Fruit fly (Drosophila melanogaster) whole organism, prepupa: ENCODE measurements around the gene GatB.

ENCODE experiments used
- Blimp-1 ChIP-seq: fragments of 200-800 bp; sonication (Bioruptor generic); optimal IDR thresholded peaks from 3 replicates; lab custom pipeline; 2017; ENCODE audit warnings: missing biosample characterization, missing genetic modification characterization, mild to moderate bottlenecking, moderate library complexity, missing genetic modification reagents
- CG10631 ChIP-seq: fragments of 200-800 bp; sonication (Bioruptor generic); optimal IDR thresholded peaks from 2 replicates; lab custom pipeline; 2016; ENCODE audit warnings: missing biosample characterization, missing genetic modification characterization
- CG11294 ChIP-seq: fragments of 200-800 bp; sonication (Bioruptor generic); IDR thresholded peaks from 2 replicates; pipeline ENCODE4 v1.3.6; 2022; ENCODE audit warnings: missing biosample characterization, missing genetic modification characterization
- CG15336 ChIP-seq: fragments of 200-800 bp; sonication (Bioruptor generic); IDR thresholded peaks from 2 replicates; pipeline ENCODE4 v1.3.6; 2022; ENCODE audit warnings: missing biosample characterization, missing genetic modification characterization
- CG1621 ChIP-seq: fragments of 200-800 bp; sonication (Bioruptor generic); optimal IDR thresholded peaks from 3 replicates; lab custom pipeline; 2018; ENCODE audit warnings: missing biosample characterization, mild to moderate bottlenecking, missing genetic modification characterization
- CG3032 ChIP-seq: fragments of 200-800 bp; optimal IDR thresholded peaks from 2 replicates; lab custom pipeline; 2019; ENCODE audit warnings: missing biosample characterization, mild to moderate bottlenecking, missing genetic modification characterization, moderate library complexity
- CG32006 ChIP-seq: fragments of 200-800 bp; sonication (Bioruptor generic); optimal IDR thresholded peaks from 3 replicates; lab custom pipeline; 2017; ENCODE audit warnings: missing biosample characterization, mild to moderate bottlenecking, missing genetic modification characterization
- CG34406 ChIP-seq: fragments of 200-800 bp; sonication (Bioruptor generic); optimal IDR thresholded peaks from 3 replicates; lab custom pipeline; 2016; ENCODE audit warnings: missing biosample characterization, missing genetic modification characterization
- CG3919 ChIP-seq: fragments of 200-800 bp; sonication (Bioruptor generic); optimal IDR thresholded peaks from 3 replicates; lab custom pipeline; 2016; ENCODE audit warnings: missing biosample characterization, missing genetic modification characterization
- CG4318 ChIP-seq: fragments of 200-800 bp; sonication (Bioruptor generic); optimal IDR thresholded peaks from 3 replicates; lab custom pipeline; 2017; ENCODE audit warnings: missing biosample characterization, mild to moderate bottlenecking, missing genetic modification characterization
- CG6163 ChIP-seq: fragments of 200-800 bp; sonication (Bioruptor generic); IDR thresholded peaks from 3 replicates; pipeline ENCODE4 v1.3.6; 2022; ENCODE audit warnings: missing biosample characterization, missing genetic modification characterization
- CG6276 ChIP-seq: fragments of 200-800 bp; sonication (Bioruptor generic); optimal IDR thresholded peaks from 2 replicates; lab custom pipeline; 2017; ENCODE audit warnings: missing biosample characterization, mild to moderate bottlenecking, missing genetic modification characterization
- CG6792 ChIP-seq: fragments of 200-800 bp; sonication (Bioruptor generic); optimal IDR thresholded peaks from 3 replicates; lab custom pipeline; 2016; ENCODE audit warnings: missing biosample characterization, missing genetic modification characterization
- CG6854 ChIP-seq: fragments of 200-800 bp; sonication (Bioruptor generic); optimal IDR thresholded peaks from 2 replicates; lab custom pipeline; 2017; ENCODE audit warnings: missing biosample characterization, mild to moderate bottlenecking, missing genetic modification characterization
- CG7368 ChIP-seq: fragments of 200-800 bp; sonication (Bioruptor generic); optimal IDR thresholded peaks from 3 replicates; lab custom pipeline; 2016; ENCODE audit warnings: missing biosample characterization, missing genetic modification characterization
- CG8119 ChIP-seq: fragments of 200-800 bp; sonication (Bioruptor generic); IDR thresholded peaks from 3 replicates; pipeline ENCODE4 v1.3.6; 2022; ENCODE audit warnings: missing biosample characterization, missing genetic modification characterization
- CG8319 ChIP-seq: fragments of 200-800 bp; sonication (Bioruptor generic); optimal IDR thresholded peaks from 3 replicates; lab custom pipeline; 2016; ENCODE audit warnings: missing biosample characterization, missing genetic modification characterization
- CG8632 ChIP-seq: fragments of 200-800 bp; sonication (Bioruptor generic); optimal IDR thresholded peaks from 3 replicates; lab custom pipeline; 2016; ENCODE audit warnings: missing biosample characterization, missing genetic modification characterization
- CG9139 ChIP-seq: fragments of 200-800 bp; sonication (Bioruptor generic); optimal IDR thresholded peaks from 3 replicates; lab custom pipeline; 2017; ENCODE audit warnings: missing biosample characterization, mild to moderate bottlenecking, missing genetic modification characterization
- Eip75B ChIP-seq: fragments of 200-800 bp; sonication (Bioruptor generic); optimal IDR thresholded peaks from 3 replicates; lab custom pipeline; 2016; ENCODE audit warnings: missing biosample characterization, missing genetic modification characterization
- Eip93F ChIP-seq: fragments of 200-800 bp; sonication (Bioruptor generic); optimal IDR thresholded peaks from 2 replicates; lab custom pipeline; 2016; ENCODE audit warnings: missing biosample characterization, mild to moderate bottlenecking, missing genetic modification characterization
- Ets21C ChIP-seq: fragments of 200-800 bp; sonication (Bioruptor generic); optimal IDR thresholded peaks from 3 replicates; lab custom pipeline; 2016; ENCODE audit warnings: missing biosample characterization, missing genetic modification characterization
- Ets96B ChIP-seq: fragments of 200-800 bp; optimal IDR thresholded peaks from 2 replicates; lab custom pipeline; 2019; ENCODE audit warnings: missing biosample characterization, mild to moderate bottlenecking, missing genetic modification characterization, moderate library complexity
- Gug ChIP-seq: fragments of 200-800 bp; sonication (Bioruptor generic); IDR thresholded peaks from 2 replicates; pipeline ENCODE4 v1.3.6; 2022; ENCODE audit warnings: missing biosample characterization, missing genetic modification characterization
- Hr38 ChIP-seq: sonication (Bioruptor generic); optimal IDR thresholded peaks from 2 replicates; lab custom pipeline; 2016; ENCODE audit warnings: missing biosample characterization, missing genetic modification characterization
- Hr4 ChIP-seq: fragments of 200-800 bp; sonication (Bioruptor generic); optimal IDR thresholded peaks from 3 replicates; lab custom pipeline; 2016; ENCODE audit warnings: missing biosample characterization, missing genetic modification characterization
- Lpt ChIP-seq: fragments of 200-800 bp; sonication (Bioruptor generic); optimal IDR thresholded peaks from 3 replicates; lab custom pipeline; 2016; ENCODE audit warnings: missing biosample characterization, missing genetic modification characterization
- OdsH ChIP-seq: fragments of 200-800 bp; sonication (Bioruptor generic); optimal IDR thresholded peaks from 3 replicates; lab custom pipeline; 2016; ENCODE audit warnings: missing biosample characterization, missing genetic modification characterization
- Smox ChIP-seq: fragments of 200-800 bp; sonication (Bioruptor generic); optimal IDR thresholded peaks from 3 replicates; lab custom pipeline; 2016; ENCODE audit warnings: missing biosample characterization, missing genetic modification characterization
- Sox102F ChIP-seq: fragments of 200-800 bp; sonication (Bioruptor generic); optimal IDR thresholded peaks from 2 replicates; lab custom pipeline; 2016; ENCODE audit warnings: missing biosample characterization, mild to moderate bottlenecking, missing genetic modification characterization
- Sox14 ChIP-seq: fragments of 200-800 bp; sonication (Bioruptor generic); optimal IDR thresholded peaks from 3 replicates; lab custom pipeline; 2016; ENCODE audit warnings: missing biosample characterization, missing genetic modification characterization
- Sox15 ChIP-seq: fragments of 200-800 bp; sonication (Bioruptor generic); optimal IDR thresholded peaks from 3 replicates; lab custom pipeline; 2016; ENCODE audit warnings: missing biosample characterization, missing genetic modification characterization
- achi ChIP-seq: fragments of 200-800 bp; sonication (Bioruptor generic); optimal IDR thresholded peaks from 3 replicates; lab custom pipeline; 2016; ENCODE audit warnings: missing biosample characterization, missing genetic modification characterization
- acj6 ChIP-seq: fragments of 200-800 bp; sonication (Bioruptor generic); optimal IDR thresholded peaks from 3 replicates; lab custom pipeline; 2016; ENCODE audit warnings: missing biosample characterization, missing genetic modification characterization
- cyc ChIP-seq: fragments of 200-800 bp; sonication (Bioruptor generic); optimal IDR thresholded peaks from 3 replicates; lab custom pipeline; 2016; ENCODE audit warnings: missing biosample characterization, missing genetic modification characterization
- dac ChIP-seq: fragments of 200-800 bp; sonication (Bioruptor generic); optimal IDR thresholded peaks from 2 replicates; lab custom pipeline; 2017; ENCODE audit warnings: missing biosample characterization, mild to moderate bottlenecking, missing genetic modification characterization
- dsx ChIP-seq: fragments of 200-800 bp; optimal IDR thresholded peaks from 3 replicates; lab custom pipeline; 2019; ENCODE audit warnings: missing biosample characterization, mild to moderate bottlenecking, missing genetic modification characterization, moderate library complexity; ENCODE audit not compliant: poor library complexity, severe bottlenecking
- esn ChIP-seq: fragments of 200-800 bp; sonication (Bioruptor generic); optimal IDR thresholded peaks from 2 replicates; lab custom pipeline; 2016; ENCODE audit warnings: missing biosample characterization, mild to moderate bottlenecking, missing genetic modification characterization, moderate library complexity
- fd59A ChIP-seq: fragments of 200-800 bp; sonication (Bioruptor generic); optimal IDR thresholded peaks from 2 replicates; lab custom pipeline; 2017; ENCODE audit warnings: missing biosample characterization, mild to moderate bottlenecking, missing genetic modification characterization, missing genetic modification reagents
- fd85E ChIP-seq: fragments of 200-800 bp; sonication (Bioruptor generic); optimal IDR thresholded peaks from 3 replicates; lab custom pipeline; 2016; ENCODE audit warnings: missing biosample characterization, missing genetic modification characterization
- fkh ChIP-seq: fragments of 200-800 bp; sonication (Bioruptor generic); optimal IDR thresholded peaks from 3 replicates; lab custom pipeline; 2017; ENCODE audit warnings: missing biosample characterization, mild to moderate bottlenecking, missing genetic modification characterization, moderate library complexity
- lz ChIP-seq: fragments of 200-800 bp; sonication (Bioruptor generic); optimal IDR thresholded peaks from 3 replicates; lab custom pipeline; 2016; ENCODE audit warnings: missing biosample characterization, missing genetic modification characterization
- net ChIP-seq: fragments of 200-800 bp; sonication (Bioruptor generic); optimal IDR thresholded peaks from 3 replicates; lab custom pipeline; 2016; ENCODE audit warnings: missing biosample characterization, missing genetic modification characterization
- pdm3 ChIP-seq: fragments of 200-800 bp; sonication (Bioruptor generic); optimal IDR thresholded peaks from 3 replicates; lab custom pipeline; 2016; ENCODE audit warnings: missing biosample characterization, missing genetic modification characterization
- salr ChIP-seq, 2 experiments: fragments of 200-800 bp; sonication (Bioruptor generic); optimal IDR thresholded peaks; 3 replicates each; lab custom pipeline; 2016 to 2018; ENCODE audit warnings: missing biosample characterization in 2 of 2, missing genetic modification characterization in 2 of 2, mild to moderate bottlenecking in 1 of 2
- spab ChIP-seq: fragments of 200-800 bp; sonication (Bioruptor generic); optimal IDR thresholded peaks from 2 replicates; lab custom pipeline; 2017; ENCODE audit warnings: missing biosample characterization, mild to moderate bottlenecking, missing genetic modification characterization, missing genetic modification reagents
- ss ChIP-seq, 2 experiments: fragments of 200-800 bp; sonication (Bioruptor generic); optimal IDR thresholded peaks; 2 replicates in 1 of 2; 3 replicates in 1 of 2; lab custom pipeline; 2017 to 2018; ENCODE audit warnings: mild to moderate bottlenecking in 2 of 2, missing biosample characterization in 2 of 2, missing genetic modification characterization in 2 of 2, moderate library complexity in 1 of 2
- svp ChIP-seq: fragments of 200-800 bp; sonication (Bioruptor generic); peaks from one replicate; lab custom pipeline; 2016; ENCODE audit warnings: missing biosample characterization, missing genetic modification characterization
- vri ChIP-seq: fragments of 200-800 bp; sonication (Bioruptor generic); optimal IDR thresholded peaks from 3 replicates; lab custom pipeline; 2016; ENCODE audit warnings: missing biosample characterization, mild to moderate bottlenecking, missing genetic modification characterization

GatB gene

dm6 chr3R:24144542-24144941 lies 14.5 kb upstream of the GatB start (continued):
- TF ChIP-seq Sox14 (GFP tag; lab: Kevin White, UChicago): peak; percentile 76
- peak; percentile 7 for TF ChIP-seq CG9139
- TF ChIP-seq CG15336: peak; percentile 75
- TF ChIP-seq Hr38: no peak
- TF ChIP-seq cyc (GFP tag; lab: Kevin White, UChicago): peak; percentile 48
- TF ChIP-seq achi (GFP tag; lab: Kevin White, UChicago): peak; percentile 68
- peak; percentile 60 for TF ChIP-seq dsx (GFP tag; lab: Kevin White, UChicago)
- TF ChIP-seq Ets96B (tag; lab: Kevin White, UChicago): peak; percentile 75
- TF ChIP-seq Blimp-1 (GFP tag; lab: Kevin White, UChicago): no peak
- peak; percentile 0 for TF ChIP-seq Smox (GFP tag; lab: Kevin White, UChicago)
- TF ChIP-seq CG8119 (GFP tag; lab: Robert Waterston, UW): peak; percentile 81
- TF ChIP-seq svp (GFP tag; lab: Kevin White, UChicago): peak; percentile 80

dm6 chr3R:24143779-24144178 lies 13.7 kb upstream of the GatB start:
- no peak for TF ChIP-seq CG11294 (GFP tag; lab: Robert Waterston, UW)
- TF ChIP-seq CG32006 (GFP tag; lab: Kevin White, UChicago): peak; percentile 75
- TF ChIP-seq CG34406 (GFP tag; lab: Kevin White, UChicago): peak; percentile 10
- TF ChIP-seq ss (GFP tag; optimal IDR thresholded peaks at IDR 0.05; lab: Kevin White, UChicago): peak; percentile 36 to 52
- TF ChIP-seq svp (GFP tag; lab: Kevin White, UChicago): peak; percentile 79
- TF ChIP-seq salr (GFP tag; optimal IDR thresholded peaks at IDR 0.05; lab: Kevin White, UChicago): peak in 1 of 2 experiments; percentile 75
- no peak for TF ChIP-seq Eip93F (GFP tag; lab: Kevin White, UChicago)
- TF ChIP-seq Lpt (GFP tag; lab: Kevin White, UChicago): no peak
- TF ChIP-seq Eip75B (GFP tag; lab: Kevin White, UChicago): peak; percentile 56
- no peak for TF ChIP-seq fkh
- peak; percentile 45 for TF ChIP-seq CG8632 (GFP tag; lab: Kevin White, UChicago)
- peak; percentile 59 for TF ChIP-seq esn (GFP tag; lab: Kevin White, UChicago)
- peak; percentile 31 for TF ChIP-seq dac
- peak; percentile 71 for TF ChIP-seq Hr4 (GFP tag; lab: Kevin White, UChicago)
- TF ChIP-seq net: peak; percentile 23
- TF ChIP-seq Ets96B (tag; lab: Kevin White, UChicago): peak; percentile 58
- peak; percentile 20 for TF ChIP-seq cyc (GFP tag; lab: Kevin White, UChicago)
- peak; percentile 50 for TF ChIP-seq achi (GFP tag; lab: Kevin White, UChicago)
- TF ChIP-seq CG6276: peak; percentile 60
- TF ChIP-seq fd85E (GFP tag; lab: Kevin White, UChicago): no peak
- 0 out of 3 replicates have a peak, but pooled peaks have one; percentile 22 for TF ChIP-seq CG6163 (GFP tag; lab: Robert Waterston, UW)
- peak; percentile 64; the same call in 2 of the 3 replicates for TF ChIP-seq CG8119 (GFP tag; lab: Robert Waterston, UW)
- peak; percentile 61 for TF ChIP-seq fd59A (GFP tag; lab: Kevin White, UChicago)
- TF ChIP-seq Blimp-1 (GFP tag; lab: Kevin White, UChicago): no peak
- peak; percentile 8 for TF ChIP-seq Sox15 (GFP tag; lab: Kevin White, UChicago)
- TF ChIP-seq Gug (GFP tag; lab: Robert Waterston, UW): no peak
- TF ChIP-seq CG10631: peak; percentile 61
- TF ChIP-seq CG6792 (GFP tag; lab: Kevin White, UChicago): peak; percentile 54
- TF ChIP-seq CG1621 (tag; lab: Kevin White, UChicago): no peak
- peak; percentile 57 for TF ChIP-seq OdsH (GFP tag; lab: Kevin White, UChicago)
- no peak for TF ChIP-seq CG6854 (GFP tag; lab: Kevin White, UChicago)
- peak; percentile 67 for TF ChIP-seq spab (GFP tag; lab: Kevin White, UChicago)
- TF ChIP-seq CG3032 (tag; lab: Kevin White, UChicago): peak; percentile 69
- no peak for TF ChIP-seq CG8319 (GFP tag; lab: Kevin White, UChicago)
- TF ChIP-seq CG7368 (GFP tag; lab: Kevin White, UChicago): peak; percentile 44
- peak; percentile 58 for TF ChIP-seq acj6 (GFP tag; lab: Kevin White, UChicago)
- TF ChIP-seq Sox102F (GFP tag; lab: Kevin White, UChicago): no peak
- TF ChIP-seq lz (GFP tag; lab: Kevin White, UChicago): peak; percentile 51
- peak; percentile 49 for TF ChIP-seq pdm3 (GFP tag; lab: Kevin White, UChicago)
- no peak for TF ChIP-seq Hr38
- peak; percentile 68 for TF ChIP-seq Sox14 (GFP tag; lab: Kevin White, UChicago)
- TF ChIP-seq CG3919 (GFP tag; lab: Kevin White, UChicago): peak; percentile 60
- no peak for TF ChIP-seq vri (GFP tag; lab: Kevin White, UChicago)
- TF ChIP-seq Smox (GFP tag; lab: Kevin White, UChicago): peak; percentile 34
- peak; percentile 53 for TF ChIP-seq CG4318 (GFP tag; lab: Kevin White, UChicago)
- TF ChIP-seq Ets21C (GFP tag; lab: Kevin White, UChicago): no peak
